Fruit fly (Drosophila melanogaster) whole organism, embryonic: ENCODE results near the gene CG3529.
A peak's percentile ranks its signal among the peaks of the same experiment; 100 is the strongest.

Experiments used
- CG11504 ChIP-seq: fragments of 200-800 bp; sonication (Bioruptor generic); optimal IDR thresholded peaks from 3 replicates; lab custom pipeline; 2019; ENCODE audit warnings: missing biosample characterization, mild to moderate bottlenecking, missing genetic modification characterization, moderate library complexity
- CG12155 ChIP-seq: fragments of 200-800 bp; sonication (Bioruptor generic); optimal IDR thresholded peaks from 3 replicates; lab custom pipeline; 2016; ENCODE audit warnings: missing biosample characterization, missing genetic modification characterization
- CG15479 ChIP-seq: fragments of 200-800 bp; sonication (Bioruptor generic); optimal IDR thresholded peaks from 3 replicates; lab custom pipeline; 2019; ENCODE audit warnings: missing biosample characterization, mild to moderate bottlenecking, missing genetic modification characterization, moderate library complexity
- CG1602 ChIP-seq: fragments of 200-800 bp; sonication (Bioruptor generic); optimal IDR thresholded peaks from 3 replicates; lab custom pipeline; 2016; ENCODE audit warnings: missing biosample characterization, missing genetic modification characterization
- CG17802 ChIP-seq: fragments of 200-800 bp; sonication (Bioruptor generic); optimal IDR thresholded peaks from 2 replicates; lab custom pipeline; 2018; ENCODE audit warnings: missing biosample characterization, mild to moderate bottlenecking, missing genetic modification characterization, moderate library complexity
- CG18599 ChIP-seq: fragments of 200-800 bp; sonication (Bioruptor generic); optimal IDR thresholded peaks from 3 replicates; lab custom pipeline; 2017; ENCODE audit warnings: missing biosample characterization, missing genetic modification characterization, mild to moderate bottlenecking, moderate library complexity, missing genetic modification reagents
- CG2889 ChIP-seq: fragments of 200-800 bp; sonication (Bioruptor generic); IDR thresholded peaks from 3 replicates; pipeline ENCODE4 v1.3.6; 2022; ENCODE audit warnings: missing biosample characterization, missing genetic modification characterization
- CG3281 ChIP-seq: fragments of 200-800 bp; sonication (Bioruptor generic); optimal IDR thresholded peaks from 3 replicates; lab custom pipeline; 2017; ENCODE audit warnings: missing biosample characterization, mild to moderate bottlenecking, missing genetic modification characterization
- CG4360 ChIP-seq: fragments of 200-800 bp; sonication (Bioruptor generic); IDR thresholded peaks from 2 replicates; pipeline ENCODE4 v1.3.6; 2022; ENCODE audit warnings: missing biosample characterization, missing genetic modification characterization
- CG4424 ChIP-seq: fragments of 200-800 bp; sonication (Bioruptor generic); optimal IDR thresholded peaks from 3 replicates; lab custom pipeline; 2016; ENCODE audit warnings: missing biosample characterization, missing genetic modification characterization
- CG4820 ChIP-seq: fragments of 200-800 bp; sonication (Bioruptor generic); optimal IDR thresholded peaks from 3 replicates; lab custom pipeline; 2016; ENCODE audit warnings: missing biosample characterization, missing genetic modification characterization
- CG5245 ChIP-seq: fragments of 200-800 bp; sonication (Bioruptor generic); optimal IDR thresholded peaks from 3 replicates; lab custom pipeline; 2016; ENCODE audit warnings: missing biosample characterization, missing genetic modification characterization
- CG6254 ChIP-seq: fragments of 200-800 bp; sonication (Bioruptor generic); optimal IDR thresholded peaks from 3 replicates; lab custom pipeline; 2017; ENCODE audit warnings: mild to moderate bottlenecking, missing biosample characterization, missing genetic modification reagents, missing genetic modification characterization
- CG6654 ChIP-seq: fragments of 200-800 bp; sonication (Bioruptor generic); optimal IDR thresholded peaks from 2 replicates; lab custom pipeline; 2017; ENCODE audit warnings: missing biosample characterization, mild to moderate bottlenecking, missing genetic modification characterization
- CG8281 ChIP-seq: fragments of 200-800 bp; sonication (Bioruptor generic); optimal IDR thresholded peaks from 2 replicates; lab custom pipeline; 2018; ENCODE audit warnings: missing biosample characterization, mild to moderate bottlenecking, missing genetic modification characterization, moderate library complexity
- CG8765 ChIP-seq: fragments of 200-800 bp; sonication (Bioruptor generic); IDR thresholded peaks from 2 replicates; pipeline ENCODE4 v1.3.6; 2022; ENCODE audit warnings: missing biosample characterization, missing genetic modification characterization
- CG9932 ChIP-seq: fragments of 200-800 bp; sonication (Bioruptor generic); IDR thresholded peaks from 2 replicates; pipeline ENCODE4 v1.3.6; 2022; ENCODE audit warnings: missing biosample characterization, missing genetic modification characterization
- CHES-1-like ChIP-seq: fragments of 200-800 bp; sonication (Bioruptor generic); optimal IDR thresholded peaks from 2 replicates; lab custom pipeline; 2016; ENCODE audit warnings: missing biosample characterization, missing genetic modification characterization
- Chrac-16 ChIP-seq: fragments of 200-800 bp; sonication (Bioruptor generic); optimal IDR thresholded peaks from 3 replicates; lab custom pipeline; 2016; ENCODE audit warnings: missing biosample characterization, missing genetic modification characterization
- Dref ChIP-seq: fragments of 200-800 bp; sonication (Bioruptor generic); IDR thresholded peaks from 2 replicates; pipeline ENCODE4 v1.3.6; 2022; ENCODE audit warnings: missing biosample characterization, missing genetic modification characterization
- Elba2 ChIP-seq: fragments of 200-800 bp; sonication (Bioruptor generic); optimal IDR thresholded peaks from 3 replicates; lab custom pipeline; 2016; ENCODE audit warnings: missing biosample characterization, missing genetic modification characterization
- H15 ChIP-seq: fragments of 200-800 bp; sonication (Bioruptor generic); IDR thresholded peaks from 3 replicates; pipeline ENCODE4 v1.3.6; 2022; ENCODE audit warnings: missing biosample characterization, missing genetic modification characterization
- Neu2 ChIP-seq: fragments of 200-800 bp; sonication (Bioruptor generic); optimal IDR thresholded peaks from 3 replicates; lab custom pipeline; 2016; ENCODE audit warnings: missing biosample characterization, missing genetic modification characterization, borderline replicate concordance
- Scr ChIP-seq: fragments of 200-800 bp; sonication (Bioruptor generic); IDR thresholded peaks from 2 replicates; pipeline ENCODE4 v1.3.6; 2022; ENCODE audit warnings: missing biosample characterization, missing genetic modification characterization; ENCODE audit not compliant: partially characterized antibody
- YL-1 ChIP-seq: fragments of 200-800 bp; sonication (Bioruptor generic); optimal IDR thresholded peaks from 3 replicates; lab custom pipeline; 2017; ENCODE audit warnings: missing biosample characterization, mild to moderate bottlenecking, missing genetic modification characterization
- abd-A ChIP-seq: fragments of 200-800 bp; sonication (Bioruptor generic); optimal IDR thresholded peaks from 3 replicates; lab custom pipeline; 2019; ENCODE audit warnings: missing biosample characterization, mild to moderate bottlenecking, missing genetic modification characterization, moderate library complexity
- cad ChIP-seq: fragments of >200 bp; optimal IDR thresholded peaks from 2 replicates; lab custom pipeline; 2017; ENCODE audit warnings: missing biosample characterization, missing genetic modification characterization
- corto ChIP-seq: fragments of 200-800 bp; sonication (Bioruptor generic); optimal IDR thresholded peaks from 2 replicates; lab custom pipeline; 2016; ENCODE audit warnings: missing biosample characterization, mild to moderate bottlenecking, missing genetic modification characterization, moderate library complexity
- crol ChIP-seq: fragments of 200-800 bp; sonication (Bioruptor generic); IDR thresholded peaks from 2 replicates; pipeline ENCODE4 v1.3.6; 2022; ENCODE audit warnings: missing biosample characterization, missing genetic modification characterization
- cwo ChIP-seq: fragments of 200-800 bp; sonication (Bioruptor generic); optimal IDR thresholded peaks from 3 replicates; lab custom pipeline; 2017; ENCODE audit warnings: missing biosample characterization, missing genetic modification characterization, mild to moderate bottlenecking, moderate library complexity, missing genetic modification reagents
- dati ChIP-seq: fragments of 200-800 bp; sonication (Bioruptor generic); IDR thresholded peaks from 2 replicates; pipeline ENCODE4 v1.3.6; 2022; ENCODE audit warnings: missing biosample characterization, missing genetic modification characterization
- dysf ChIP-seq: fragments of 200-800 bp; sonication (Bioruptor generic); IDR thresholded peaks from 3 replicates; pipeline ENCODE4 v1.3.6; 2022; ENCODE audit warnings: missing biosample characterization, missing genetic modification characterization
- fd96Cb ChIP-seq: fragments of 200-800 bp; sonication (Bioruptor generic); optimal IDR thresholded peaks from 2 replicates; lab custom pipeline; 2018; ENCODE audit warnings: missing biosample characterization, mild to moderate bottlenecking, missing genetic modification characterization, moderate library complexity
- gce ChIP-seq: fragments of 200-800 bp; sonication (Bioruptor generic); IDR thresholded peaks from 3 replicates; pipeline ENCODE4 v1.3.6; 2022; ENCODE audit warnings: missing biosample characterization, missing genetic modification characterization
- insv ChIP-seq, 2 experiments: fragments of 200-800 bp; sonication (Bioruptor generic); optimal IDR thresholded peaks; 3 replicates each; lab custom pipeline; 2016 to 2018; ENCODE audit warnings: missing biosample characterization in 2 of 2, missing genetic modification characterization in 2 of 2
- jigr1 ChIP-seq: fragments of 200-800 bp; sonication (Bioruptor generic); IDR thresholded peaks from 3 replicates; pipeline ENCODE4 v1.3.6; 2022; ENCODE audit warnings: missing biosample characterization, missing genetic modification characterization
- kah ChIP-seq: fragments of 200-800 bp; sonication (Bioruptor generic); optimal IDR thresholded peaks from 2 replicates; lab custom pipeline; 2018; ENCODE audit warnings: missing biosample characterization, mild to moderate bottlenecking, missing genetic modification characterization
- kni ChIP-seq: fragments of 200-800 bp; sonication (Bioruptor generic); optimal IDR thresholded peaks from 3 replicates; lab custom pipeline; 2017; ENCODE audit warnings: mild to moderate bottlenecking, missing biosample characterization, missing genetic modification reagents, missing genetic modification characterization
- lmd ChIP-seq: fragments of 200-800 bp; sonication (Bioruptor generic); IDR thresholded peaks from 2 replicates; pipeline ENCODE4 v1.3.6; 2022; ENCODE audit warnings: missing biosample characterization, missing genetic modification characterization
- maf-S ChIP-seq: fragments of 200-800 bp; sonication (Bioruptor generic); optimal IDR thresholded peaks from 2 replicates; lab custom pipeline; 2016; ENCODE audit warnings: missing biosample characterization, missing genetic modification characterization
- mam ChIP-seq: fragments of 200-800 bp; sonication (Bioruptor generic); optimal IDR thresholded peaks from 3 replicates; lab custom pipeline; 2016; ENCODE audit warnings: missing biosample characterization, missing genetic modification characterization
- pan ChIP-seq, 4 experiments: fragments of >200 bp in 3 of 4; fragments of 200-800 bp in 1 of 4; sonication (Bioruptor generic) in 1 of 4; optimal IDR thresholded peaks in 3 of 4; IDR thresholded peaks in 1 of 4; 2 replicates each; pipeline versions ENCODE4 v1.3.6 to Lab custom; 2017 to 2022; ENCODE audit warnings: missing biosample characterization in 2 of 4, missing genetic modification characterization in 2 of 4, mixed read lengths in 1 of 4
- pros ChIP-seq: fragments of 200-800 bp; sonication (Bioruptor generic); optimal IDR thresholded peaks from 3 replicates; lab custom pipeline; 2019; ENCODE audit warnings: missing biosample characterization, mild to moderate bottlenecking, missing genetic modification characterization, moderate library complexity
- row ChIP-seq: fragments of 200-800 bp; sonication (Bioruptor generic); IDR thresholded peaks from 3 replicates; pipeline ENCODE4 v1.3.6; 2022; ENCODE audit warnings: missing biosample characterization, missing genetic modification characterization
- run ChIP-seq: fragments of 200-800 bp; sonication (Bioruptor generic); optimal IDR thresholded peaks from 3 replicates; lab custom pipeline; 2018; ENCODE audit warnings: missing biosample characterization, mild to moderate bottlenecking, missing genetic modification characterization
- schlank ChIP-seq: fragments of 200-800 bp; sonication (Bioruptor generic); optimal IDR thresholded peaks from 2 replicates; lab custom pipeline; 2018; ENCODE audit warnings: missing biosample characterization, mild to moderate bottlenecking, missing genetic modification characterization
- vfl ChIP-seq: fragments of 200-800 bp; sonication (Bioruptor generic); optimal IDR thresholded peaks from 2 replicates; lab custom pipeline; 2016; ENCODE audit warnings: missing biosample characterization, missing genetic modification characterization
- z ChIP-seq: fragments of 200-800 bp; sonication (Bioruptor generic); IDR thresholded peaks from 3 replicates; pipeline ENCODE4 v1.3.6; 2022; ENCODE audit warnings: missing biosample characterization, missing genetic modification characterization

Gene CG3529

DNA sequence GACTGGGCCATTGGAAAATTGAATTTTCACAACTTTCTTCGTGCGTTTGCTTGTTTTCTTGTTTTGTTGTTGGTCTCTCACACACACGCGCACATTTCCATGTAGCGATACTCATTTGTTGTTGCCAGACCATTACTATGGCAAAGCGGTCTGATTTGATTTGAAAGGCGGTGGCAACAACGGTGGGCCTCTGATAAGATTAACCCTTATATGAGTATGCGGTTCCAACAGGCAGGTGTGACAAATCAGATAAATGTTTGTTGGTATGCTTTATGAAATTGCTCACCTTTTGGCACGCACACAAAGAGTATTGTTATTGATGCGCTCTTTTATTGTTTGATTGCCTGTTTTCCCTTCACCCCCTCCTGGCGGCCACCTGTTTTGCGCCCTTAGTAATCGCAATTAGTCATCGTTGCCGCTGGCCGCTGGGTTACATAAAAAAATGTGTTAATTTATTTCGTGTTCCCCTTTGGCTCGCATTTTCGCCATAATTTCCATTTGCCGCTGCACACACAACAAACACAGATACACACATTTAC is 644 bp downstream of the CG3529 start (continued):
- TF ChIP-seq row (GFP tag; lab: Robert Waterston, UW) (0 out of 3 replicates have a peak, but pooled peaks have one; percentile 13), YL-1 (GFP tag; lab: Kevin White, UChicago) (peak; percentile 4), lmd (GFP tag; lab: Robert Waterston, UW) (no peak), corto (GFP tag; lab: Kevin White, UChicago) (peak; percentile 2), CG6254 (GFP tag; lab: Kevin White, UChicago) (no peak), insv (GFP tag; optimal IDR thresholded peaks at IDR 0.05; lab: Kevin White, UChicago) (peak; percentile 97 to 100), CG4360 (GFP tag; lab: Robert Waterston, UW) (peak; percentile 85), CG18599 (GFP tag; lab: Kevin White, UChicago) (peak; percentile 50), pros (GFP tag; lab: Kevin White, UChicago) (peak; percentile 59), pan (optimal IDR thresholded peaks at IDR 0.05; lab: Kevin White, UChicago) (no peak), pan (GFP tag; optimal IDR thresholded peaks at IDR 0.05 in 1 of 2, IDR thresholded peaks at IDR 0.05 in 1 of 2) (peak in 1 of 2 experiments; percentile 7), CG9932 (0 out of 2 replicates have a peak, but pooled peaks have one; percentile 11), z (GFP tag; lab: Robert Waterston, UW) (no peak), CG5245 (no peak), maf-S (GFP tag; lab: Kevin White, UChicago) (no peak), Elba2 (GFP tag; lab: Kevin White, UChicago) (peak; percentile 99), Neu2 (peak; percentile 84), kah (GFP tag; lab: Kevin White, UChicago) (peak; percentile 38), cad (GFP tag; lab: Kevin White, UChicago) (peak; percentile 23), crol (peak; percentile 56; the same call in 1 of the 2 replicates), cwo (GFP tag; lab: Kevin White, UChicago) (peak; percentile 22), Scr (GFP tag; lab: Robert Waterston, UW) (0 out of 2 replicates have a peak, but pooled peaks have one; percentile 12), CG8281 (tag; lab: Kevin White, UChicago) (peak; percentile 48), abd-A (tag; lab: Kevin White, UChicago) (peak; percentile 24)

DNA sequence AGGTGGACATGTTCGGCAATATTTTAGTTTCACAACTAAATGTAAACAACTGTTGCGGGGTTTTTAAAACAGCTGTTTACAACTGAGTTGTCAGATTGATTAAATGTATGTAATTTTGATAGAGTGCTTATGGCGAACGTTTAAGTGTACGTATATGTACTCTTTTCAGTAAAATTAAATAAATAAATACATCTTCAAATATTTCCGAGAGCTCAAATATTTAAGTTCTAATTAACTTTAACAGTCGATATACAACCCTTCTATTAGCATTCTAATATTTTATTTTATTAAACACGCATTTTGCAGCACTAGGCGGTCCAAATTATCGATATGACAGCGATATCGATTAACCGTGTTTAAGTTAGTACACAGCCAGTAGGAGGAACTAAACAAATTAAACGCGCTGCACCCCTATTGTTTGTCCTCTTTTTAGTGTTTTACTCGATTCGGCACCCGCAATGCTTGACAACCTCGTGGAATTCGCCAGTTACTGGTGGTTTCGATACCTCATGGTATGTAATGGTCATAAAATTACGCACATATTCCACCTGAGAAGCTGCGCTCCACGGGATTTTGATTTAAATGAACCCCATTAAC is 5.0 kb downstream of the CG3529 start, which contains the start of the genes CG3448 and ghi:
TSS of gene CG3448 (minus strand) at position 51 of the 597 bp plus-strand sequence.
TSS of gene ghi (plus strand) at position 355 of the 597 bp plus-strand sequence.
- TF ChIP-seq CG4424 (GFP tag; lab: Kevin White, UChicago), result peak; percentile 75
- TF ChIP-seq CG6654 (GFP tag; lab: Kevin White, UChicago), result no peak
- TF ChIP-seq mam, result peak; percentile 59
- TF ChIP-seq schlank (tag; lab: Kevin White, UChicago), result no peak
- TF ChIP-seq CHES-1-like (GFP tag; lab: Kevin White, UChicago), result peak; percentile 28
- peak; percentile 32 for TF ChIP-seq fd96Cb (tag; lab: Kevin White, UChicago)
- TF ChIP-seq Chrac-16 (GFP tag; lab: Kevin White, UChicago), result no peak
- peak; percentile 75 for TF ChIP-seq kni (GFP tag; lab: Kevin White, UChicago)
- TF ChIP-seq CG2889 (GFP tag; lab: Robert Waterston, UW), result no peak
- no peak for TF ChIP-seq run
- TF ChIP-seq dysf, result peak; percentile 65; the same call in 2 of the 3 replicates
- no peak for TF ChIP-seq gce (GFP tag; lab: Robert Waterston, UW)
- no peak for TF ChIP-seq CG15479 (GFP tag; lab: Kevin White, UChicago)
- peak; percentile 57 for TF ChIP-seq CG12155 (GFP tag; lab: Kevin White, UChicago)
- peak; percentile 14 for TF ChIP-seq vfl (GFP tag; lab: Kevin White, UChicago)
- TF ChIP-seq CG17802 (tag; lab: Kevin White, UChicago), result peak; percentile 11
- no peak for TF ChIP-seq dati (GFP tag; lab: Robert Waterston, UW)
- TF ChIP-seq CG3281 (GFP tag; lab: Kevin White, UChicago), result peak; percentile 68
- peak; percentile 58 for TF ChIP-seq CG4820 (GFP tag; lab: Kevin White, UChicago)
- peak; percentile 71 for TF ChIP-seq CG11504 (tag; lab: Kevin White, UChicago)
- TF ChIP-seq H15 (GFP tag; lab: Robert Waterston, UW), result peak; percentile 55; the same call in 1 of the 3 replicates
- peak; percentile 83 for TF ChIP-seq Dref (GFP tag; lab: Robert Waterston, UW)
- TF ChIP-seq CG8765, result no peak
- TF ChIP-seq CG1602, result no peak
- peak; percentile 32 for TF ChIP-seq kah (GFP tag; lab: Kevin White, UChicago)
- TF ChIP-seq jigr1, result no peak
